Worm (Caenorhabditis elegans) whole organism, L2 larva: Measurements from ENCODE around the gene sdz-21.

Experiments used
- C34F6.9 ChIP-seq: fragments of 150-350 bp; optimal IDR thresholded peaks from 2 replicates; lab custom pipeline; 2014; ENCODE audit warnings: missing biosample characterization, missing genetic modification characterization
- F13H6.1 ChIP-seq: sonication (generic microtip); optimal IDR thresholded peaks from 2 replicates; lab custom pipeline; 2016; ENCODE audit warnings: missing genetic modification characterization, missing compliant biosample characterization
- R02D3.7 ChIP-seq: fragments of 150-350 bp; optimal IDR thresholded peaks from 2 replicates; lab custom pipeline; 2014; ENCODE audit warnings: missing biosample characterization, missing genetic modification characterization
- Y55F3AM.14 ChIP-seq: fragments of 200-800 bp; sonication (Bioruptor generic); optimal IDR thresholded peaks from 2 replicates; lab custom pipeline; 2018; ENCODE audit warnings: mild to moderate bottlenecking, missing genetic modification characterization, missing compliant biosample characterization
- ZK546.5 ChIP-seq: sonication (generic microtip); optimal IDR thresholded peaks from 2 replicates; lab custom pipeline; 2017; ENCODE audit warnings: missing biosample characterization, missing genetic modification characterization
- alr-1 ChIP-seq: fragments of 150-350 bp; optimal IDR thresholded peaks from 2 replicates; lab custom pipeline; 2014; ENCODE audit warnings: missing biosample characterization, missing genetic modification characterization
- aly-2 ChIP-seq: fragments of 150-350 bp; optimal IDR thresholded peaks from 2 replicates; lab custom pipeline; 2014; ENCODE audit warnings: missing biosample characterization, missing genetic modification characterization
- ama-1 ChIP-seq: fragments of 150-350 bp; optimal IDR thresholded peaks from 2 replicates; lab custom pipeline; 2018; ENCODE audit warnings: inconsistent platforms
- blmp-1 ChIP-seq: sonication (generic microtip); optimal IDR thresholded peaks from 2 replicates; lab custom pipeline; 2017; ENCODE audit warnings: missing genetic modification characterization, mild to moderate bottlenecking, missing compliant biosample characterization, antibody characterized with exemption, moderate library complexity; ENCODE audit not compliant: insufficient read depth
- ceh-16 ChIP-seq: fragments of 150-350 bp; optimal IDR thresholded peaks from 2 replicates; lab custom pipeline; 2014; ENCODE audit warnings: missing biosample characterization, missing genetic modification characterization
- ceh-82 ChIP-seq: fragments of 150-350 bp; optimal IDR thresholded peaks from 2 replicates; lab custom pipeline; 2014; ENCODE audit warnings: missing biosample characterization, missing genetic modification characterization
- crh-2 ChIP-seq: sonication (generic microtip); optimal IDR thresholded peaks from 2 replicates; lab custom pipeline; 2017; ENCODE audit warnings: missing biosample characterization, missing genetic modification characterization
- elt-1 ChIP-seq: fragments of 150-350 bp; optimal IDR thresholded peaks from 2 replicates; lab custom pipeline; 2014; ENCODE audit warnings: missing biosample characterization, missing genetic modification characterization
- elt-3 ChIP-seq: sonication (generic microtip); optimal IDR thresholded peaks from 2 replicates; lab custom pipeline; 2017; ENCODE audit warnings: missing biosample characterization, missing genetic modification characterization
- fos-1 ChIP-seq: fragments of 150-350 bp; optimal IDR thresholded peaks from 2 replicates; lab custom pipeline; 2014; ENCODE audit warnings: missing biosample characterization, missing genetic modification characterization
- gmeb-1 ChIP-seq: fragments of 150-350 bp; optimal IDR thresholded peaks from 2 replicates; lab custom pipeline; 2014; ENCODE audit warnings: missing biosample characterization, missing genetic modification characterization
- lin-11 ChIP-seq: fragments of 150-350 bp; sonication (generic microtip); optimal IDR thresholded peaks from 2 replicates; lab custom pipeline; 2014; ENCODE audit warnings: missing biosample characterization, missing genetic modification characterization, inconsistent platforms, mixed read lengths
- lin-13 ChIP-seq: fragments of 150-350 bp; optimal IDR thresholded peaks from 2 replicates; lab custom pipeline; 2014; ENCODE audit warnings: missing biosample characterization, missing genetic modification reagents, missing genetic modification characterization
- lin-39 ChIP-seq: fragments of 150-350 bp; optimal IDR thresholded peaks from 2 replicates; lab custom pipeline; 2014; ENCODE audit warnings: missing biosample characterization, missing genetic modification reagents, missing genetic modification characterization
- lsy-2 ChIP-seq, 2 experiments: fragments of 150-350 bp in 1 of 2; sonication (generic microtip) in 1 of 2; optimal IDR thresholded peaks; 2 replicates each; lab custom pipeline; 2014 to 2017; ENCODE audit warnings: missing biosample characterization in 2 of 2, missing genetic modification characterization in 2 of 2
- mab-5 ChIP-seq: fragments of 150-350 bp; optimal IDR thresholded peaks from 2 replicates; lab custom pipeline; 2014; ENCODE audit warnings: missing biosample characterization, missing genetic modification characterization
- mdl-1 ChIP-seq, 2 experiments: fragments of 150-350 bp in 1 of 2; sonication (generic microtip) in 1 of 2; optimal IDR thresholded peaks; 2 replicates each; lab custom pipeline; 2017; ENCODE audit warnings: missing biosample characterization in 2 of 2, missing genetic modification characterization in 2 of 2
- nhr-10 ChIP-seq: sonication (generic microtip); optimal IDR thresholded peaks from 2 replicates; lab custom pipeline; 2017; ENCODE audit warnings: missing biosample characterization, missing genetic modification characterization
- nhr-11 ChIP-seq: fragments of 150-350 bp; optimal IDR thresholded peaks from 2 replicates; lab custom pipeline; 2014; ENCODE audit warnings: missing biosample characterization, missing genetic modification characterization
- nhr-12 ChIP-seq: fragments of 150-350 bp; optimal IDR thresholded peaks from 2 replicates; lab custom pipeline; 2014; ENCODE audit warnings: missing biosample characterization, missing genetic modification characterization
- nhr-129 ChIP-seq: fragments of 150-350 bp; optimal IDR thresholded peaks from 2 replicates; lab custom pipeline; 2014; ENCODE audit warnings: missing biosample characterization, missing genetic modification characterization
- nhr-21 ChIP-seq: fragments of 150-350 bp; optimal IDR thresholded peaks from 2 replicates; lab custom pipeline; 2014; ENCODE audit warnings: missing biosample characterization, missing genetic modification characterization
- nhr-23 ChIP-seq: fragments of 150-350 bp; optimal IDR thresholded peaks from 2 replicates; lab custom pipeline; 2014; ENCODE audit warnings: missing biosample characterization, missing genetic modification reagents, missing genetic modification characterization
- nhr-237 ChIP-seq: fragments of 150-350 bp; optimal IDR thresholded peaks from 2 replicates; lab custom pipeline; 2014; ENCODE audit warnings: missing biosample characterization, missing genetic modification characterization
- nhr-25 ChIP-seq: fragments of 150-350 bp; sonication (generic microtip); optimal IDR thresholded peaks from 3 replicates; lab custom pipeline; 2014; ENCODE audit warnings: missing biosample characterization, missing genetic modification characterization
- nhr-6 ChIP-seq: fragments of 150-350 bp; optimal IDR thresholded peaks from 2 replicates; lab custom pipeline; 2014; ENCODE audit warnings: missing biosample characterization, missing genetic modification characterization
- nhr-77 ChIP-seq: fragments of 150-350 bp; optimal IDR thresholded peaks from 2 replicates; lab custom pipeline; 2014; ENCODE audit warnings: missing biosample characterization, missing genetic modification characterization
- peb-1 ChIP-seq: fragments of 150-350 bp; optimal IDR thresholded peaks from 2 replicates; lab custom pipeline; 2014; ENCODE audit warnings: missing biosample characterization, missing genetic modification characterization
- sem-4 ChIP-seq: fragments of 150-350 bp; optimal IDR thresholded peaks from 2 replicates; lab custom pipeline; 2014; ENCODE audit warnings: missing biosample characterization, missing genetic modification reagents, missing genetic modification characterization
- skn-1 ChIP-seq: sonication (generic microtip); optimal IDR thresholded peaks from 2 replicates; lab custom pipeline; 2017; ENCODE audit warnings: missing biosample characterization, missing genetic modification characterization
- sma-3 ChIP-seq: sonication (generic microtip); optimal IDR thresholded peaks from 2 replicates; lab custom pipeline; 2016; ENCODE audit warnings: missing genetic modification reagents, missing genetic modification characterization, missing compliant biosample characterization
- sma-9 ChIP-seq, 2 experiments: fragments of 150-350 bp in 1 of 2; sonication (generic microtip) in 1 of 2; optimal IDR thresholded peaks; 2 replicates each; lab custom pipeline; 2014 to 2016; ENCODE audit warnings: missing genetic modification characterization in 2 of 2, mild to moderate bottlenecking in 1 of 2, missing biosample characterization in 1 of 2, missing compliant biosample characterization in 1 of 2, missing genetic modification reagents in 1 of 2, moderate library complexity in 1 of 2
- snpc-4 ChIP-seq: fragments of 150-350 bp; optimal IDR thresholded peaks from 2 replicates; lab custom pipeline; 2014; ENCODE audit warnings: missing biosample characterization, missing genetic modification characterization
- unc-55 ChIP-seq: fragments of 150-350 bp; sonication (generic microtip); optimal IDR thresholded peaks from 3 replicates; lab custom pipeline; 2014; ENCODE audit warnings: missing biosample characterization, missing genetic modification reagents, missing genetic modification characterization
- unc-62 ChIP-seq: fragments of 150-350 bp; optimal IDR thresholded peaks from 2 replicates; lab custom pipeline; 2014; ENCODE audit warnings: missing biosample characterization, missing genetic modification reagents, missing genetic modification characterization
- zag-1 ChIP-seq: fragments of 150-350 bp; optimal IDR thresholded peaks from 2 replicates; lab custom pipeline; 2014; ENCODE audit warnings: missing biosample characterization, missing genetic modification characterization
- ztf-11 ChIP-seq: sonication (generic microtip); optimal IDR thresholded peaks from 2 replicates; lab custom pipeline; 2017; ENCODE audit warnings: missing biosample characterization, missing genetic modification characterization
- ztf-4 ChIP-seq: fragments of 150-350 bp; optimal IDR thresholded peaks from 2 replicates; lab custom pipeline; 2014; ENCODE audit warnings: missing biosample characterization, missing genetic modification characterization

Gene sdz-21

ce11 chrIII:5653692-5654105, 3.1 kb downstream of the sdz-21 start:
- TF ChIP-seq mab-5 (tag; lab: Kevin White, UChicago) (no peak), alr-1 (tag; lab: Kevin White, UChicago) (no peak), gmeb-1 (peak; percentile 59), fos-1 (peak; percentile 68), skn-1 (tag; lab: Kevin White, UChicago) (no peak), nhr-21 (tag; lab: Kevin White, UChicago) (peak; percentile 69), unc-55 (peak; percentile 24), nhr-25 (tag; lab: Kevin White, UChicago) (no peak), nhr-23 (tag; lab: Kevin White, UChicago) (no peak), nhr-10 (tag; lab: Kevin White, UChicago) (no peak), zag-1 (tag; lab: Kevin White, UChicago) (no peak), lin-39 (tag; lab: Kevin White, UChicago) (no peak), sem-4 (no peak), lin-11 (tag; lab: Kevin White, UChicago) (no peak), lsy-2 (tag; optimal IDR thresholded peaks at IDR 0.05; lab: Kevin White, UChicago) (peak in 1 of 2 experiments; percentile 37), mdl-1 (tag; optimal IDR thresholded peaks at IDR 0.05; lab: Kevin White, UChicago) (no peak), ceh-82 (tag; lab: Kevin White, UChicago) (no peak), Y55F3AM.14 (GFP tag; lab: Kevin White, UChicago) (no peak), ama-1 (lab: Kevin White, UChicago) (peak; percentile 86), C34F6.9 (tag; lab: Kevin White, UChicago) (no peak), elt-1 (tag; lab: Kevin White, UChicago) (no peak), sma-9 (GFP tag; optimal IDR thresholded peaks at IDR 0.05; lab: Kevin White, UChicago) (peak; percentile 53), sma-9 (tag; optimal IDR thresholded peaks at IDR 0.05; lab: Kevin White, UChicago) (no peak), F13H6.1 (tag; lab: Kevin White, UChicago) (peak; percentile 38), nhr-11 (tag; lab: Kevin White, UChicago) (no peak), lin-13 (peak; percentile 23), nhr-12 (no peak), crh-2 (tag; lab: Kevin White, UChicago) (peak; percentile 42), elt-3 (no peak), ztf-4 (no peak), snpc-4 (tag; lab: Kevin White, UChicago) (peak; percentile 96), nhr-129 (no peak), nhr-77 (no peak), aly-2 (tag; lab: Kevin White, UChicago) (no peak), sma-3 (GFP tag; lab: Kevin White, UChicago) (peak; percentile 68), R02D3.7 (tag; lab: Kevin White, UChicago) (no peak)

- TF ChIP-seq lin-11 (tag; lab: Kevin White, UChicago) (peak; percentile 5), elt-1 (tag; lab: Kevin White, UChicago) (no peak), crh-2 (tag; lab: Kevin White, UChicago) (no peak), aly-2 (tag; lab: Kevin White, UChicago) (no peak), nhr-25 (tag; lab: Kevin White, UChicago) (no peak), blmp-1 (no peak), nhr-6 (tag; lab: Kevin White, UChicago) (no peak), peb-1 (tag; lab: Kevin White, UChicago) (no peak), nhr-237 (no peak), mab-5 (tag; lab: Kevin White, UChicago) (no peak), ceh-82 (tag; lab: Kevin White, UChicago) (no peak), lin-13 (no peak), Y55F3AM.14 (GFP tag; lab: Kevin White, UChicago) (no peak), nhr-21 (tag; lab: Kevin White, UChicago) (no peak), ZK546.5 (tag; lab: Kevin White, UChicago) (no peak), C34F6.9 (tag; lab: Kevin White, UChicago) (peak; percentile 30)
Measured at ce11 chrIII:5642692-5643091, 14.1 kb downstream of the sdz-21 start.

ce11 chrIII:5639893-5640292, 16.9 kb downstream of the sdz-21 start:
- TF ChIP-seq nhr-21 (tag; lab: Kevin White, UChicago) (no peak), nhr-12 (no peak), R02D3.7 (tag; lab: Kevin White, UChicago) (no peak), nhr-77 (no peak), zag-1 (tag; lab: Kevin White, UChicago) (peak; percentile 53), blmp-1 (no peak), elt-3 (no peak), alr-1 (tag; lab: Kevin White, UChicago) (no peak), sem-4 (no peak), nhr-6 (tag; lab: Kevin White, UChicago) (peak; percentile 29), nhr-10 (tag; lab: Kevin White, UChicago) (no peak), lin-39 (tag; lab: Kevin White, UChicago) (no peak), mab-5 (tag; lab: Kevin White, UChicago) (no peak), nhr-237 (no peak), ceh-82 (tag; lab: Kevin White, UChicago) (peak; percentile 48), ceh-16 (tag; lab: Kevin White, UChicago) (no peak), skn-1 (tag; lab: Kevin White, UChicago) (no peak), fos-1 (peak; percentile 2), mdl-1 (tag; optimal IDR thresholded peaks at IDR 0.05; lab: Kevin White, UChicago) (peak in 1 of 2 experiments; percentile 11), lin-13 (peak; percentile 8), F13H6.1 (tag; lab: Kevin White, UChicago) (peak; percentile 11), unc-62 (no peak), C34F6.9 (tag; lab: Kevin White, UChicago) (peak; percentile 86), nhr-25 (tag; lab: Kevin White, UChicago) (no peak), nhr-11 (tag; lab: Kevin White, UChicago) (no peak), ztf-11 (no peak), sma-9 (GFP tag; optimal IDR thresholded peaks at IDR 0.05; lab: Kevin White, UChicago) (peak; percentile 28), sma-9 (tag; optimal IDR thresholded peaks at IDR 0.05; lab: Kevin White, UChicago) (no peak), nhr-23 (tag; lab: Kevin White, UChicago) (no peak), crh-2 (tag; lab: Kevin White, UChicago) (peak; percentile 43), ztf-4 (peak; percentile 14), lsy-2 (tag; optimal IDR thresholded peaks at IDR 0.05; lab: Kevin White, UChicago) (peak in 1 of 2 experiments; percentile 72), elt-1 (tag; lab: Kevin White, UChicago) (no peak)
